Worm (Caenorhabditis elegans) whole organism, young adult: ENCODE results near the gene fbxa-69.

Experiments
- C17E4.6 ChIP-seq: fragments of 200-800 bp; sonication (Bioruptor generic); IDR thresholded peaks from 2 replicates; pipeline ENCODE4 v1.3.6; 2022; ENCODE audit warnings: missing genetic modification reagents, missing genetic modification characterization, missing compliant biosample characterization
- F39B2.1 ChIP-seq: fragments of 200-800 bp; sonication (Bioruptor generic); IDR thresholded peaks from 2 replicates; pipeline ENCODE4 v1.3.6; 2022; ENCODE audit warnings: missing genetic modification reagents, missing genetic modification characterization, missing compliant biosample characterization
- F49E8.2 ChIP-seq: sonication (generic microtip); optimal IDR thresholded peaks from 3 replicates; lab custom pipeline; 2017; ENCODE audit warnings: missing genetic modification characterization, mild to moderate bottlenecking, missing compliant biosample characterization, antibody characterized with exemption, moderate library complexity; ENCODE audit not compliant: insufficient read depth
- dpl-1 ChIP-seq: fragments of 150-350 bp; optimal IDR thresholded peaks from 2 replicates; lab custom pipeline; 2014; ENCODE audit warnings: missing biosample characterization, missing genetic modification reagents, missing genetic modification characterization
- efl-1 ChIP-seq: fragments of 150-350 bp; optimal IDR thresholded peaks from 2 replicates; lab custom pipeline; 2014; ENCODE audit warnings: missing biosample characterization, missing genetic modification reagents, missing genetic modification characterization
- egrh-3 ChIP-seq: fragments of 200-800 bp; sonication (Bioruptor generic); IDR thresholded peaks from 2 replicates; pipeline ENCODE4 v1.3.6; 2022; ENCODE audit warnings: missing genetic modification reagents, missing genetic modification characterization, missing compliant biosample characterization
- hlh-26 ChIP-seq: fragments of 200-800 bp; sonication (Bioruptor generic); conservative IDR thresholded peaks from 2 replicates; pipeline ENCODE4 v1.3.6; 2022; ENCODE audit warnings: missing genetic modification reagents, missing genetic modification characterization, missing compliant biosample characterization
- lsl-1 ChIP-seq: fragments of 200-800 bp; sonication (Bioruptor generic); optimal IDR thresholded peaks from 2 replicates; lab custom pipeline; 2018; ENCODE audit warnings: mild to moderate bottlenecking, missing genetic modification characterization, moderate library complexity, missing compliant biosample characterization
- nhr-90 ChIP-seq: sonication (generic microtip); optimal IDR thresholded peaks from 2 replicates; lab custom pipeline; 2016; ENCODE audit warnings: missing genotype, mild to moderate bottlenecking, missing genetic modification characterization, missing compliant biosample characterization
- snpc-4 ChIP-seq, 5 experiments: fragments of 150-350 bp in 1 of 5; sonication (generic microtip) in 4 of 5; optimal IDR thresholded peaks; 2 replicates each; lab custom pipeline; 2014 to 2018; ENCODE audit warnings: missing genetic modification characterization in 5 of 5, missing biosample characterization in 3 of 5, antibody characterized with exemption in 2 of 5, mild to moderate bottlenecking in 2 of 5, missing compliant biosample characterization in 2 of 5, missing genotype in 2 of 5, moderate library complexity in 2 of 5, missing genetic modification reagents in 1 of 5

DNA sequence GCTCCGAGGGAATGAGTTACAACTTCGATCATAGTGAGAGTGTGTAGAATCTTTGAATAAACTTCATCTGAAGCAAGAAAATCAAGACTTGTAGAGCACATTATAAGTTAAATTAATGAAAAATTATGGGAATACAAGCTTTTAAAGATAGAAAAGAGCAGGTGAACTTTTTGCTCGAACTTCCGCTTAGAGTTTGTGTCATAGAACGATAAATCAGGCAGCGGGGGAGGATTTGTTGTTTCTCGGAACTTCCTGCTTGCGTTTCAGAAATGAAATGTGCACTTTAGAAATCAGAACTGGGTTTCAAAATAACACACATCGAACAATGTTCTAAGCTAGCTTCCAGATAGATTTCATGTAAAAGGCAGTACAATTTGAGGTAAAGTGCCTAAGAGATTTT is 25.3 kb upstream of the fbxa-69 start, which contains the start of gene srh-149:
- TF ChIP-seq efl-1 (no peak), dpl-1 (GFP tag; lab: Kevin White, UChicago) (no peak), lsl-1 (no peak), C17E4.6 (GFP tag; lab: Robert Waterston, UW) (no peak), egrh-3 (no peak), F49E8.2 (no peak), nhr-90 (tag; lab: Kevin White, UChicago) (no peak), snpc-4 (GFP tag; optimal IDR thresholded peaks at IDR 0.05; lab: Kevin White, UChicago) (no peak), snpc-4 (tag; optimal IDR thresholded peaks at IDR 0.05; lab: Kevin White, UChicago) (no peak), hlh-26 (no peak), F39B2.1 (no peak)
